Fruit fly (Drosophila melanogaster) whole organism, embryonic: ENCODE results near the gene AGO2.

Experiments used
- CG16863 ChIP-seq: fragments of 200-800 bp; sonication (Bioruptor generic); optimal IDR thresholded peaks from 3 replicates; lab custom pipeline; 2016; ENCODE audit warnings: missing biosample characterization, missing genetic modification characterization
- CG17186 ChIP-seq: fragments of 200-800 bp; sonication (Bioruptor generic); optimal IDR thresholded peaks from 3 replicates; lab custom pipeline; 2017; ENCODE audit warnings: missing biosample characterization, missing genetic modification reagents, missing genetic modification characterization
- CG31224 ChIP-seq: fragments of 200-800 bp; sonication (Bioruptor generic); IDR thresholded peaks from 2 replicates; pipeline ENCODE4 v1.3.6; 2022; ENCODE audit warnings: missing biosample characterization, missing genetic modification characterization
- CG6254 ChIP-seq: fragments of 200-800 bp; sonication (Bioruptor generic); optimal IDR thresholded peaks from 3 replicates; lab custom pipeline; 2017; ENCODE audit warnings: mild to moderate bottlenecking, missing biosample characterization, missing genetic modification reagents, missing genetic modification characterization
- CG8290 ChIP-seq, 3 experiments: fragments of 200-800 bp; sonication (Bioruptor generic); optimal IDR thresholded peaks; 2 replicates each; lab custom pipeline; 2016 to 2019; ENCODE audit warnings: missing biosample characterization in 3 of 3, missing genetic modification characterization in 3 of 3, mild to moderate bottlenecking in 2 of 3, moderate library complexity in 1 of 3
- sens ChIP-seq: fragments of 200-800 bp; sonication (Bioruptor generic); peaks from one replicate; lab custom pipeline; 2016; ENCODE audit warnings: missing biosample characterization, missing genetic modification characterization
- sqz ChIP-seq: fragments of 200-800 bp; sonication (Bioruptor generic); optimal IDR thresholded peaks from 3 replicates; lab custom pipeline; 2018; ENCODE audit warnings: missing biosample characterization, mild to moderate bottlenecking, missing genetic modification characterization
- stc ChIP-seq: fragments of 200-800 bp; sonication (Bioruptor generic); IDR thresholded peaks from 2 replicates; pipeline ENCODE4 v1.3.6; 2022; ENCODE audit warnings: missing biosample characterization, missing genetic modification characterization
- vvl ChIP-seq: fragments of 200-800 bp; sonication (Bioruptor generic); IDR thresholded peaks from 2 replicates; pipeline ENCODE4 v1.3.6; 2022; ENCODE audit warnings: missing biosample characterization, missing genetic modification characterization

dm6 chr3L:15587445-15588381 is 33.8 kb downstream of the AGO2 start, which contains the start of gene CG7656:
- peak; percentile 68 for TF ChIP-seq CG16863 (GFP tag; lab: Kevin White, UChicago)
- TF ChIP-seq sqz (GFP tag; lab: Kevin White, UChicago), result no peak
- peak; percentile 54; the same call in 1 of the 2 replicates for TF ChIP-seq CG31224
- no peak for TF ChIP-seq CG6254
- peak; percentile 47 for TF ChIP-seq CG8290 (GFP tag; optimal IDR thresholded peaks at IDR 0.05; lab: Kevin White, UChicago)
- TF ChIP-seq CG8290 (tag; optimal IDR thresholded peaks at IDR 0.05; lab: Kevin White, UChicago), result peak; percentile 43 to 95
- peak; percentile 95 for TF ChIP-seq sens (GFP tag; lab: Kevin White, UChicago)
- TF ChIP-seq stc (GFP tag; lab: Robert Waterston, UW), result peak; percentile 45
- peak; percentile 61 for TF ChIP-seq vvl (GFP tag; lab: Robert Waterston, UW)
- peak; percentile 86 for TF ChIP-seq CG17186 (GFP tag; lab: Kevin White, UChicago)
